Fruit fly (Drosophila melanogaster) whole organism, adult: Measurements from ENCODE around the gene Tfb5.

Source experiments
- CG11617 ChIP-seq: fragments of 200-800 bp; sonication (Bioruptor generic); optimal IDR thresholded peaks from 2 replicates; lab custom pipeline; 2017; ENCODE audit warnings: mild to moderate bottlenecking, missing biosample characterization, missing genetic modification reagents, missing genetic modification characterization
- CG12768 ChIP-seq: fragments of 200-800 bp; sonication (Bioruptor generic); optimal IDR thresholded peaks from 2 replicates; lab custom pipeline; 2017; ENCODE audit warnings: missing biosample characterization, missing genetic modification characterization, mild to moderate bottlenecking, moderate library complexity, missing genetic modification reagents
- CG14711 ChIP-seq: fragments of 200-800 bp; sonication (Bioruptor generic); optimal IDR thresholded peaks from 2 replicates; lab custom pipeline; 2018; ENCODE audit warnings: missing biosample characterization, mild to moderate bottlenecking, missing genetic modification characterization, moderate library complexity
- CG1620 ChIP-seq: fragments of 200-800 bp; sonication (Bioruptor generic); optimal IDR thresholded peaks from 2 replicates; lab custom pipeline; 2016; ENCODE audit warnings: missing biosample characterization, missing genetic modification characterization
- CG33017 ChIP-seq: fragments of 200-800 bp; sonication (Bioruptor generic); optimal IDR thresholded peaks from 2 replicates; lab custom pipeline; 2018; ENCODE audit warnings: missing biosample characterization, mild to moderate bottlenecking, missing genetic modification characterization, moderate library complexity
- CG5204 ChIP-seq: fragments of 200-800 bp; sonication (Bioruptor generic); optimal IDR thresholded peaks from 2 replicates; lab custom pipeline; 2016; ENCODE audit warnings: missing biosample characterization, missing genetic modification characterization
- CG7045 ChIP-seq: fragments of 200-800 bp; sonication (Bioruptor generic); optimal IDR thresholded peaks from 2 replicates; lab custom pipeline; 2017; ENCODE audit warnings: missing biosample characterization, mild to moderate bottlenecking, missing genetic modification characterization
- CG7101 ChIP-seq: fragments of 200-800 bp; sonication (Bioruptor generic); optimal IDR thresholded peaks from 2 replicates; lab custom pipeline; 2018; ENCODE audit warnings: missing biosample characterization, mild to moderate bottlenecking, missing genetic modification characterization, moderate library complexity
- Clk ChIP-seq: fragments of 200-800 bp; sonication (Bioruptor generic); optimal IDR thresholded peaks from 2 replicates; lab custom pipeline; 2017; ENCODE audit warnings: missing biosample characterization, missing genetic modification characterization
- Crg-1 ChIP-seq: fragments of 200-800 bp; sonication (Bioruptor generic); optimal IDR thresholded peaks from 2 replicates; lab custom pipeline; 2016; ENCODE audit warnings: missing biosample characterization, missing genetic modification characterization
- Hr96 ChIP-seq: fragments of 200-800 bp; sonication (Bioruptor generic); optimal IDR thresholded peaks from 2 replicates; lab custom pipeline; 2016; ENCODE audit warnings: missing biosample characterization, missing genetic modification characterization
- Mnt ChIP-seq: fragments of 200-800 bp; sonication (Bioruptor generic); optimal IDR thresholded peaks from 2 replicates; lab custom pipeline; 2016; ENCODE audit warnings: missing biosample characterization, mild to moderate bottlenecking, missing genetic modification characterization
- bab1 ChIP-seq: fragments of 200-800 bp; sonication (Bioruptor generic); optimal IDR thresholded peaks from 3 replicates; lab custom pipeline; 2019; ENCODE audit warnings: missing biosample characterization, mild to moderate bottlenecking, missing genetic modification characterization, moderate library complexity
- cic ChIP-seq: fragments of 200-800 bp; sonication (Bioruptor generic); optimal IDR thresholded peaks from 2 replicates; lab custom pipeline; 2017; ENCODE audit warnings: missing biosample characterization, mild to moderate bottlenecking, missing genetic modification characterization, moderate library complexity
- cnc ChIP-seq, 2 experiments: fragments of >200 bp; optimal IDR thresholded peaks; 2 replicates each; lab custom pipeline; 2017
- kay ChIP-seq: fragments of 200-800 bp; sonication (Bioruptor generic); peaks from one replicate; lab custom pipeline; 2016; ENCODE audit warnings: missing biosample characterization, missing genetic modification characterization, borderline replicate concordance
- ovo ChIP-seq: fragments of 200-800 bp; sonication (Bioruptor generic); optimal IDR thresholded peaks from 2 replicates; lab custom pipeline; 2016; ENCODE audit warnings: missing biosample characterization, missing genetic modification characterization
- pad ChIP-seq: fragments of 200-800 bp; sonication (Bioruptor generic); optimal IDR thresholded peaks from 3 replicates; lab custom pipeline; 2017; ENCODE audit warnings: missing biosample characterization, missing genetic modification characterization, mild to moderate bottlenecking, moderate library complexity, missing genetic modification reagents
- tj ChIP-seq: fragments of 200-800 bp; sonication (Bioruptor generic); optimal IDR thresholded peaks from 3 replicates; lab custom pipeline; 2017; ENCODE audit warnings: missing biosample characterization, mild to moderate bottlenecking, missing genetic modification characterization, moderate library complexity
- toe ChIP-seq: fragments of 200-800 bp; sonication (Bioruptor generic); optimal IDR thresholded peaks from 2 replicates; lab custom pipeline; 2016; ENCODE audit warnings: missing biosample characterization, missing genetic modification characterization

Gene Tfb5

dm6 chr2L:5044361-5044891, 33.8 kb upstream of the Tfb5 start, which contains the start of gene CG31650:
Gene CG31650 (minus strand): TSS chr2L:5044712.
- no peak for TF ChIP-seq toe (GFP tag; lab: Kevin White, UChicago)
- TF ChIP-seq CG7045 (GFP tag; lab: Kevin White, UChicago): no peak
- TF ChIP-seq kay (GFP tag; lab: Kevin White, UChicago): no peak
- no peak for TF ChIP-seq CG14711 (tag; lab: Kevin White, UChicago)
- TF ChIP-seq cic: no peak
- no peak for TF ChIP-seq CG1620 (GFP tag; lab: Kevin White, UChicago)
- no peak for TF ChIP-seq CG11617 (GFP tag; lab: Kevin White, UChicago)
- no peak for TF ChIP-seq CG12768 (GFP tag; lab: Kevin White, UChicago)
- TF ChIP-seq ovo (GFP tag; lab: Kevin White, UChicago): no peak
- TF ChIP-seq CG5204 (GFP tag; lab: Kevin White, UChicago): no peak
- TF ChIP-seq CG33017 (tag; lab: Kevin White, UChicago): no peak
- TF ChIP-seq Crg-1 (GFP tag; lab: Kevin White, UChicago): no peak
- no peak for TF ChIP-seq Clk (GFP tag; lab: Kevin White, UChicago)
- TF ChIP-seq Mnt: no peak

dm6 chr2L:5043495-5044146, 33.0 kb upstream of the Tfb5 start:
- peak; percentile 22 for TF ChIP-seq CG14711 (tag; lab: Kevin White, UChicago)
- no peak for TF ChIP-seq Clk (GFP tag; lab: Kevin White, UChicago)
- peak; percentile 59 for TF ChIP-seq CG7045 (GFP tag; lab: Kevin White, UChicago)
- TF ChIP-seq Mnt: peak; percentile 12
- no peak for TF ChIP-seq ovo (GFP tag; lab: Kevin White, UChicago)
- no peak for TF ChIP-seq kay (GFP tag; lab: Kevin White, UChicago)
- TF ChIP-seq CG11617 (GFP tag; lab: Kevin White, UChicago): no peak
- TF ChIP-seq tj (GFP tag; lab: Kevin White, UChicago): no peak
- TF ChIP-seq Hr96 (GFP tag; lab: Kevin White, UChicago): no peak
- no peak for TF ChIP-seq toe (GFP tag; lab: Kevin White, UChicago)
- TF ChIP-seq CG12768 (GFP tag; lab: Kevin White, UChicago): peak; percentile 40
- TF ChIP-seq CG5204 (GFP tag; lab: Kevin White, UChicago): peak; percentile 30
- TF ChIP-seq CG7101 (tag; lab: Kevin White, UChicago): peak; percentile 6
- no peak for TF ChIP-seq pad (GFP tag; lab: Kevin White, UChicago)
- no peak for TF ChIP-seq CG1620 (GFP tag; lab: Kevin White, UChicago)
- TF ChIP-seq bab1: no peak
- no peak for TF ChIP-seq cic
- TF ChIP-seq CG33017 (tag; lab: Kevin White, UChicago): no peak
- no peak for TF ChIP-seq Crg-1 (GFP tag; lab: Kevin White, UChicago)
- no peak for TF ChIP-seq cnc (optimal IDR thresholded peaks at IDR 0.05; lab: Kevin White, UChicago)

dm6 chr2L:5043043-5043442, 32.4 kb upstream of the Tfb5 start, which contains the start of the genes CG33995, CG44000 and CG44001:
Gene CG33995 (plus strand): TSS chr2L:5043270.
Gene CG44000 (plus strand): TSS chr2L:5043270.
Gene CG44001 (plus strand): TSS chr2L:5043270.
- TF ChIP-seq cnc (optimal IDR thresholded peaks at IDR 0.05; lab: Kevin White, UChicago) (no peak), cic (peak; percentile 20), Hr96 (GFP tag; lab: Kevin White, UChicago) (peak; percentile 69), Mnt (peak; percentile 75), bab1 (peak; percentile 69), CG14711 (tag; lab: Kevin White, UChicago) (peak; percentile 48), CG5204 (GFP tag; lab: Kevin White, UChicago) (no peak), CG7045 (GFP tag; lab: Kevin White, UChicago) (no peak), CG33017 (tag; lab: Kevin White, UChicago) (no peak), CG7101 (tag; lab: Kevin White, UChicago) (peak; percentile 70), ovo (GFP tag; lab: Kevin White, UChicago) (no peak), tj (GFP tag; lab: Kevin White, UChicago) (peak; percentile 94), Clk (GFP tag; lab: Kevin White, UChicago) (peak; percentile 53), toe (GFP tag; lab: Kevin White, UChicago) (peak; percentile 62), CG11617 (GFP tag; lab: Kevin White, UChicago) (peak; percentile 22), CG1620 (GFP tag; lab: Kevin White, UChicago) (peak; percentile 81), Crg-1 (GFP tag; lab: Kevin White, UChicago) (peak; percentile 63), kay (GFP tag; lab: Kevin White, UChicago) (no peak), CG12768 (GFP tag; lab: Kevin White, UChicago) (no peak), pad (GFP tag; lab: Kevin White, UChicago) (peak; percentile 57)

dm6 chr2L:5042076-5042475, 31.4 kb upstream of the Tfb5 start:
- TF ChIP-seq CG33017 (tag; lab: Kevin White, UChicago) (no peak), Clk (GFP tag; lab: Kevin White, UChicago) (no peak), toe (GFP tag; lab: Kevin White, UChicago) (no peak), CG7101 (tag; lab: Kevin White, UChicago) (no peak), Hr96 (GFP tag; lab: Kevin White, UChicago) (no peak), tj (GFP tag; lab: Kevin White, UChicago) (no peak), CG7045 (GFP tag; lab: Kevin White, UChicago) (no peak), cic (no peak), CG14711 (tag; lab: Kevin White, UChicago) (no peak), CG1620 (GFP tag; lab: Kevin White, UChicago) (no peak), Mnt (no peak), CG11617 (GFP tag; lab: Kevin White, UChicago) (no peak)

dm6 chr2L:5037402-5037860, 26.8 kb upstream of the Tfb5 start, which contains the start of the genes CG14042 and SP555:
Gene CG14042 (plus strand): TSS chr2L:5037709.
Gene SP555 (plus strand): TSS chr2L:5037709.
- TF ChIP-seq toe (GFP tag; lab: Kevin White, UChicago): no peak
- peak; percentile 18 for TF ChIP-seq pad (GFP tag; lab: Kevin White, UChicago)
- no peak for TF ChIP-seq tj (GFP tag; lab: Kevin White, UChicago)
